Worm (Caenorhabditis elegans): ENCODE results near the gene Y38C1AA.19.

The Y38C1AA.19 gene

ce11 chrIV:184184-184583, 24.2 kb downstream of the Y38C1AA.19 start, which contains the start of gene pnc-1:
Gene pnc-1, plus strand, starts transcription at chrIV:184484.
- TF ChIP-seq nhr-6 (tag; optimal IDR thresholded peaks at IDR 0.05), result no peak

ce11 chrIV:186110-186509, 26.1 kb downstream of the Y38C1AA.19 start:
- TF ChIP-seq R02D3.7 (tag; optimal IDR thresholded peaks at IDR 0.05) (no peak), ZK546.5 (tag; optimal IDR thresholded peaks at IDR 0.05) (no peak), blmp-1 (tag; optimal IDR thresholded peaks at IDR 0.05; ENCODE audit: insufficient read depth) (no peak), nhr-21 (tag; optimal IDR thresholded peaks at IDR 0.05) (no peak), nhr-129 (tag; optimal IDR thresholded peaks at IDR 0.05) (no peak), ztf-1 (GFP tag; conservative IDR thresholded peaks at IDR 0.05) (no peak), snpc-4 (tag; optimal IDR thresholded peaks at IDR 0.05) (no peak), unc-55 (GFP tag; optimal IDR thresholded peaks at IDR 0.05) (peak; percentile 11), ztf-4 (tag; optimal IDR thresholded peaks at IDR 0.05) (no peak), lin-39 (tag; optimal IDR thresholded peaks at IDR 0.05) (no peak), ceh-82 (tag; optimal IDR thresholded peaks at IDR 0.05) (no peak), C34F6.9 (tag; optimal IDR thresholded peaks at IDR 0.05) (peak; percentile 19), nhr-25 (tag; optimal IDR thresholded peaks at IDR 0.05) (no peak), zag-1 (tag; optimal IDR thresholded peaks at IDR 0.05) (no peak), elt-1 (tag; optimal IDR thresholded peaks at IDR 0.05) (no peak), nhr-11 (tag; optimal IDR thresholded peaks at IDR 0.05) (no peak), ama-1 (optimal IDR thresholded peaks at IDR 0.05) (no peak), skn-1 (tag; optimal IDR thresholded peaks at IDR 0.05) (no peak)

ce11 chrIV:187336-187735, 27.4 kb downstream of the Y38C1AA.19 start:
- TF ChIP-seq ceh-82 (tag; optimal IDR thresholded peaks at IDR 0.05), result no peak
- TF ChIP-seq zag-1 (tag; optimal IDR thresholded peaks at IDR 0.05), result no peak
- no peak for TF ChIP-seq nhr-25 (tag; optimal IDR thresholded peaks at IDR 0.05)
- no peak for TF ChIP-seq unc-62 (GFP tag; optimal IDR thresholded peaks at IDR 0.05)
- no peak for TF ChIP-seq gmeb-1 (tag; optimal IDR thresholded peaks at IDR 0.05)
- no peak for TF ChIP-seq ztf-4 (tag; optimal IDR thresholded peaks at IDR 0.05)
- no peak for TF ChIP-seq peb-1 (tag; optimal IDR thresholded peaks at IDR 0.05)
- TF ChIP-seq nhr-10 (tag; optimal IDR thresholded peaks at IDR 0.05), result no peak
- no peak for TF ChIP-seq mdl-1 (tag; optimal IDR thresholded peaks at IDR 0.05)
- TF ChIP-seq mab-5 (tag; optimal IDR thresholded peaks at IDR 0.05), result no peak
- TF ChIP-seq nhr-11 (tag; optimal IDR thresholded peaks at IDR 0.05), result no peak

DNA sequence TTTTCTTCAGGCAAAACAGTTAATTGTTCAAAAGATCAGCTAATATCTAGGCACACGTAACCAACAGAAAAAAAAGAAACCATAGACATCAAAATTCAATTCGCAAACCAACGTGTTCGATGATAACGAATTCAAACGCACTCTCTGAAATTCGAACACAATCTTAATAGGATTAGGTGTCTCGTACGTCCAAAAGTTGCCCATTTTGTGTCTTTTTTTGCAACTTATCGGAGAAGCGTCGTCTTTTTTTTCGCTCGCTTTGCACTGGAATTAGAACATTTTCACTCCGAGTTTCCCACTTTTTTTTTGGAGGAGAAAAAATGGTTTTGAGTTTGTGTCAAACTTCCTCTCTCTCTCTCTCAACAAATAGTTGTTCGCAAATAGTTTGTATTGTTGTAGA, 29.1 kb downstream of the Y38C1AA.19 start:
- TF ChIP-seq blmp-1 (tag; optimal IDR thresholded peaks at IDR 0.05; ENCODE audit: insufficient read depth) (no peak), elt-3 (tag; optimal IDR thresholded peaks at IDR 0.05) (no peak), lin-13 (GFP tag; optimal IDR thresholded peaks at IDR 0.05) (no peak), nhr-77 (tag; optimal IDR thresholded peaks at IDR 0.05) (no peak), lsy-2 (tag; optimal IDR thresholded peaks at IDR 0.05) (no peak), alr-1 (tag; optimal IDR thresholded peaks at IDR 0.05) (no peak), nhr-23 (tag; optimal IDR thresholded peaks at IDR 0.05) (no peak), F13H6.1 (tag; optimal IDR thresholded peaks at IDR 0.05) (no peak), egl-27 (tag; optimal IDR thresholded peaks at IDR 0.05) (no peak)

DNA sequence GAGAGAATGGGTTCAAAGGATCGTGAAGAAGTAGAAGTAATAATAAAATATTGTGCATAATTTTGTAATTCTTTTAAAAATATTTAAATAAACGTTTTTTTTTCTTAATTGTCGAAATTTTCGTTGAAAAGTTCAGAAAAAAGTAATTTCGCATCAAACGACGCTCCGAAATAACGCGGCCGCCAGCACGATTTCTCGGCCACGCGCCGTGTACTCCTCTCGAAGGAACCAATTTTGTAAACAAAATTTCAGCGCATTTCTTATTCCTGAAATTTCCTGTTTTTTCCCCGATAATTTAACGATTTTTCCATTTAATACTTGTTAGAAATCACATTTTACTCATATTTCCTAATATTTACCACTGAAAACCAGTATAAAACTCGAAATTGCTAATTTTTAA, 32.1 kb downstream of the Y38C1AA.19 start, which contains the start of gene Y38C1AA.12:
Gene Y38C1AA.12 (plus strand): TSS at position 211 of the 400 bp plus-strand sequence.
- TF ChIP-seq egl-27 (tag; optimal IDR thresholded peaks at IDR 0.05), result peak; percentile 53
- peak; percentile 73 for TF ChIP-seq gmeb-1 (tag; optimal IDR thresholded peaks at IDR 0.05)
- no peak for TF ChIP-seq R02D3.7 (tag; optimal IDR thresholded peaks at IDR 0.05)
- peak; percentile 65 for TF ChIP-seq Y55F3AM.14 (GFP tag; optimal IDR thresholded peaks at IDR 0.05)
- TF ChIP-seq unc-39 (tag; optimal IDR thresholded peaks at IDR 0.05), result no peak
- TF ChIP-seq nhr-12 (tag; optimal IDR thresholded peaks at IDR 0.05), result no peak
- peak; percentile 84 for TF ChIP-seq C34F6.9 (tag; optimal IDR thresholded peaks at IDR 0.05)
- peak; percentile 1 for TF ChIP-seq ceh-82 (tag; optimal IDR thresholded peaks at IDR 0.05)
- peak; percentile 55 for TF ChIP-seq lin-11 (tag; optimal IDR thresholded peaks at IDR 0.05)
- TF ChIP-seq fos-1 (tag; optimal IDR thresholded peaks at IDR 0.05), result peak; percentile 24
- TF ChIP-seq ztf-4 (tag; optimal IDR thresholded peaks at IDR 0.05), result no peak
- TF ChIP-seq nhr-21 (tag; optimal IDR thresholded peaks at IDR 0.05), result peak; percentile 54
- no peak for TF ChIP-seq ztf-11 (tag; optimal IDR thresholded peaks at IDR 0.05)
- no peak for TF ChIP-seq nhr-77 (tag; optimal IDR thresholded peaks at IDR 0.05)
- peak; percentile 27 for TF ChIP-seq blmp-1 (tag; optimal IDR thresholded peaks at IDR 0.05; ENCODE audit: insufficient read depth)
- peak in 1 of 2 experiments; percentile 8 for TF ChIP-seq mdl-1 (tag; optimal IDR thresholded peaks at IDR 0.05)
- peak; percentile 28 for TF ChIP-seq nhr-129 (tag; optimal IDR thresholded peaks at IDR 0.05)
- TF ChIP-seq lsy-2 (tag; optimal IDR thresholded peaks at IDR 0.05), result peak; percentile 74 to 87
- peak; percentile 77 for TF ChIP-seq crh-2 (tag; optimal IDR thresholded peaks at IDR 0.05)
- TF ChIP-seq mab-5 (tag; optimal IDR thresholded peaks at IDR 0.05), result peak; percentile 70
- no peak for TF ChIP-seq mbf-1 (tag; optimal IDR thresholded peaks at IDR 0.05)
- TF ChIP-seq ZK546.5 (tag; optimal IDR thresholded peaks at IDR 0.05), result no peak
- TF ChIP-seq aly-2 (tag; optimal IDR thresholded peaks at IDR 0.05), result no peak
- no peak for TF ChIP-seq nhr-10 (tag; optimal IDR thresholded peaks at IDR 0.05)
- TF ChIP-seq skn-1 (tag; optimal IDR thresholded peaks at IDR 0.05), result no peak
- TF ChIP-seq nhr-237 (tag; optimal IDR thresholded peaks at IDR 0.05), result no peak
- no peak for TF ChIP-seq nhr-23 (tag; optimal IDR thresholded peaks at IDR 0.05)
- TF ChIP-seq alr-1 (tag; optimal IDR thresholded peaks at IDR 0.05), result no peak
- no peak for TF ChIP-seq nhr-11 (tag; optimal IDR thresholded peaks at IDR 0.05)
- no peak for TF ChIP-seq ceh-16 (tag; optimal IDR thresholded peaks at IDR 0.05)
- peak; percentile 13 for TF ChIP-seq nhr-6 (tag; optimal IDR thresholded peaks at IDR 0.05)
- no peak for TF ChIP-seq ama-1 (optimal IDR thresholded peaks at IDR 0.05)
- peak; percentile 84 for TF ChIP-seq lin-13 (GFP tag; optimal IDR thresholded peaks at IDR 0.05)
- TF ChIP-seq zag-1 (tag; optimal IDR thresholded peaks at IDR 0.05), result no peak

Data from whole organism, L2 larva.